Worm (Caenorhabditis elegans): ENCODE measurements around the gene mrpl-28.

DNA sequence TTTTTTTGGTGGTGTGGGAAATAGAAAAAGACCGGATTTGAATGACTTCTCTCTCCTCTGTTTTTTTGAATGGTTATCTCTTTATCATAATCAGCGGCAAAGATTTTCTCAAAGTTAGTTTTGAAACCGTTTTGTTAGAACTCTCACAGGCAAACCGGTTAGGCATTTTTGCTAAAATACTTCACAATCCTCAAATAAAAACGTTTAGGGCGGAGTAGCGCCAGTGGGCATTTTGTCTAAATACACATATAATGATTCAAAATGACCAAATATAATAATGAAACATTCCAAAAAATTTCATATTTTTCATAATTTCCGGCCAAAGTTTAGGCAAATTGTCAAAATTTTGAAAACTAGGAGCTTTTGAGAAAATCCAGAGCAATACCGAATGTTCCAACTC is 20.1 kb upstream of the mrpl-28 start, which contains the start of gene T01D1.3:
- no peak for TF ChIP-seq ama-1 (optimal IDR thresholded peaks at IDR 0.05)
- TF ChIP-seq nhr-76 (tag; optimal IDR thresholded peaks at IDR 0.05), result no peak
- TF ChIP-seq nhr-42 (GFP tag; IDR thresholded peaks at IDR 0.05), result no peak
- no peak for TF ChIP-seq lsy-2 (tag; optimal IDR thresholded peaks at IDR 0.05)
- no peak for TF ChIP-seq fos-1 (tag; optimal IDR thresholded peaks at IDR 0.05)
- TF ChIP-seq gei-8 (GFP tag; optimal IDR thresholded peaks at IDR 0.05), result no peak
- TF ChIP-seq nhr-28 (tag; optimal IDR thresholded peaks at IDR 0.05), result no peak
- TF ChIP-seq nhr-10 (tag; optimal IDR thresholded peaks at IDR 0.05), result no peak
- no peak for TF ChIP-seq nhr-237 (tag; optimal IDR thresholded peaks at IDR 0.05)
- no peak for TF ChIP-seq ceh-82 (tag; optimal IDR thresholded peaks at IDR 0.05)
- no peak for TF ChIP-seq unc-39 (tag; optimal IDR thresholded peaks at IDR 0.05)
